Fruit fly (Drosophila melanogaster) whole organism: ENCODE measurements around the gene crp.

Source experiments
- EcR ChIP-seq, 2 experiments: fragments of >200 bp; optimal IDR thresholded peaks; 2 replicates each; lab custom pipeline; 2017; ENCODE audit warnings: missing biosample characterization in 2 of 2, missing genetic modification characterization in 2 of 2, missing genetic modification reagents in 2 of 2
- psq ChIP-seq: fragments of >200 bp; optimal IDR thresholded peaks from 2 replicates; lab custom pipeline; 2017
- usp ChIP-seq: fragments of >200 bp; optimal IDR thresholded peaks from 2 replicates; lab custom pipeline; 2017; ENCODE audit warnings: missing biosample characterization, missing genetic modification characterization, mixed read lengths

- TF ChIP-seq EcR (GFP tag; optimal IDR thresholded peaks at IDR 0.05; lab: Kevin White, UChicago) (no peak), psq (no peak), usp (no peak)
These were observed 12.2 kb upstream of the crp start, which contains the start of the genes heix and CG17328 for dm6 chr2L:16299466-16300311.
